Fruit fly (Drosophila melanogaster) whole organism, embryonic: ENCODE results near the gene Sry-alpha.

Experiments
- Asciz ChIP-seq: fragments of 200-800 bp; sonication (Bioruptor generic); optimal IDR thresholded peaks from 2 replicates; lab custom pipeline; 2017; ENCODE audit warnings: missing biosample characterization, mild to moderate bottlenecking, missing genetic modification characterization, missing genetic modification reagents
- BtbVII ChIP-seq: fragments of 200-800 bp; sonication (Bioruptor generic); optimal IDR thresholded peaks from 3 replicates; lab custom pipeline; 2017; ENCODE audit warnings: missing biosample characterization, mild to moderate bottlenecking, missing genetic modification characterization
- CG10209 ChIP-seq: fragments of 200-800 bp; sonication (Bioruptor generic); optimal IDR thresholded peaks from 3 replicates; lab custom pipeline; 2017; ENCODE audit warnings: missing biosample characterization, mild to moderate bottlenecking, missing genetic modification characterization, missing genetic modification reagents
- CG10366 ChIP-seq: fragments of 200-800 bp; sonication (Bioruptor generic); IDR thresholded peaks from 2 replicates; pipeline ENCODE4 v1.3.6; 2022; ENCODE audit warnings: missing biosample characterization, missing genetic modification characterization
- CG10565 ChIP-seq: fragments of 200-800 bp; sonication (Bioruptor generic); optimal IDR thresholded peaks from 3 replicates; lab custom pipeline; 2016; ENCODE audit warnings: missing biosample characterization, mild to moderate bottlenecking, missing genetic modification characterization
- CG11723 ChIP-seq: fragments of 200-800 bp; sonication (Bioruptor generic); optimal IDR thresholded peaks from 2 replicates; lab custom pipeline; 2017; ENCODE audit warnings: missing biosample characterization, mild to moderate bottlenecking, missing genetic modification characterization
- CG17829 ChIP-seq: fragments of 200-800 bp; optimal IDR thresholded peaks from 2 replicates; lab custom pipeline; 2019; ENCODE audit warnings: missing biosample characterization, mild to moderate bottlenecking, missing genetic modification characterization, moderate library complexity
- CG18764 ChIP-seq: fragments of 200-800 bp; sonication (Bioruptor generic); optimal IDR thresholded peaks from 3 replicates; lab custom pipeline; 2016; ENCODE audit warnings: missing biosample characterization, missing genetic modification characterization
- CG32767 ChIP-seq: fragments of 200-800 bp; sonication (Bioruptor generic); IDR thresholded peaks from 2 replicates; pipeline ENCODE4 v1.3.6; 2022; ENCODE audit warnings: missing biosample characterization, missing genetic modification characterization
- CG6654 ChIP-seq: fragments of 200-800 bp; sonication (Bioruptor generic); optimal IDR thresholded peaks from 2 replicates; lab custom pipeline; 2017; ENCODE audit warnings: missing biosample characterization, mild to moderate bottlenecking, missing genetic modification characterization
- CG6791 ChIP-seq: fragments of 200-800 bp; sonication (Bioruptor generic); IDR thresholded peaks from 3 replicates; pipeline ENCODE4 v1.3.6; 2022; ENCODE audit warnings: missing biosample characterization, missing genetic modification characterization; ENCODE audit not compliant: partially characterized antibody
- CG7271 ChIP-seq: fragments of 200-800 bp; sonication (Bioruptor generic); optimal IDR thresholded peaks from 2 replicates; lab custom pipeline; 2018; ENCODE audit warnings: missing biosample characterization, mild to moderate bottlenecking, missing genetic modification characterization, moderate library complexity
- CG7357 ChIP-seq: fragments of 200-800 bp; sonication (Bioruptor generic); IDR thresholded peaks from 3 replicates; pipeline ENCODE4 v1.3.6; 2022; ENCODE audit warnings: missing biosample characterization, missing genetic modification characterization
- CG7745 ChIP-seq: fragments of 200-800 bp; sonication (Bioruptor generic); optimal IDR thresholded peaks from 2 replicates; lab custom pipeline; 2018; ENCODE audit warnings: missing biosample characterization, mild to moderate bottlenecking, missing genetic modification characterization, moderate library complexity
- CG8388 ChIP-seq: fragments of 200-800 bp; sonication (Bioruptor generic); optimal IDR thresholded peaks from 2 replicates; lab custom pipeline; 2019; ENCODE audit warnings: missing biosample characterization, mild to moderate bottlenecking, missing genetic modification characterization, moderate library complexity
- D ChIP-seq, 2 experiments: fragments of 200-800 bp in 1 of 2; fragments of >200 bp in 1 of 2; sonication (Bioruptor generic) in 1 of 2; optimal IDR thresholded peaks; 2 replicates in 1 of 2; 3 replicates in 1 of 2; lab custom pipeline; 2017; ENCODE audit warnings: mild to moderate bottlenecking in 1 of 2, missing biosample characterization in 1 of 2, missing genetic modification characterization in 1 of 2, missing genetic modification reagents in 1 of 2
- Doc3 ChIP-seq: fragments of 200-800 bp; sonication (Bioruptor generic); IDR thresholded peaks from 3 replicates; pipeline ENCODE4 v1.3.6; 2022; ENCODE audit warnings: missing biosample characterization, missing genetic modification characterization; ENCODE audit not compliant: partially characterized antibody
- Dp ChIP-seq: fragments of 200-800 bp; sonication (Bioruptor generic); optimal IDR thresholded peaks from 2 replicates; lab custom pipeline; 2018; ENCODE audit warnings: missing biosample characterization, mild to moderate bottlenecking, missing genetic modification characterization, moderate library complexity
- Drgx ChIP-seq: fragments of 200-800 bp; sonication (Bioruptor generic); IDR thresholded peaks from 2 replicates; pipeline ENCODE4 v1.3.6; 2022; ENCODE audit warnings: missing biosample characterization, missing genetic modification characterization
- Ets65A ChIP-seq: fragments of 200-800 bp; sonication (Bioruptor generic); peaks from one replicate; lab custom pipeline; 2016; ENCODE audit warnings: missing biosample characterization, missing genetic modification characterization
- Fer1 ChIP-seq: fragments of 200-800 bp; sonication (Bioruptor generic); optimal IDR thresholded peaks from 2 replicates; lab custom pipeline; 2017; ENCODE audit warnings: missing biosample characterization, mild to moderate bottlenecking, missing genetic modification characterization
- Fer2 ChIP-seq: fragments of 200-800 bp; sonication (Bioruptor generic); optimal IDR thresholded peaks from 2 replicates; lab custom pipeline; 2018; ENCODE audit warnings: missing biosample characterization, mild to moderate bottlenecking, missing genetic modification characterization, moderate library complexity
- GATAe ChIP-seq: fragments of 200-800 bp; sonication (Bioruptor generic); conservative IDR thresholded peaks from 2 replicates; pipeline ENCODE4 v1.3.6; 2022; ENCODE audit warnings: missing biosample characterization, missing genetic modification characterization
- HLH3B ChIP-seq: fragments of 200-800 bp; sonication (Bioruptor generic); IDR thresholded peaks from 2 replicates; pipeline ENCODE4 v1.3.6; 2022; ENCODE audit warnings: missing biosample characterization, missing genetic modification characterization
- Hr51 ChIP-seq, 2 experiments: fragments of 200-800 bp; sonication (Bioruptor generic); optimal IDR thresholded peaks; 2 replicates in 1 of 2; 3 replicates in 1 of 2; lab custom pipeline; 2016 to 2018; ENCODE audit warnings: missing biosample characterization in 2 of 2, missing genetic modification characterization in 2 of 2, mild to moderate bottlenecking in 1 of 2, moderate library complexity in 1 of 2
- Max ChIP-seq: fragments of 200-800 bp; sonication (Bioruptor generic); optimal IDR thresholded peaks from 2 replicates; lab custom pipeline; 2016; ENCODE audit warnings: missing biosample characterization, mild to moderate bottlenecking, missing genetic modification characterization
- Myb ChIP-seq: fragments of 200-800 bp; sonication (Bioruptor generic); optimal IDR thresholded peaks from 2 replicates; lab custom pipeline; 2016; ENCODE audit warnings: missing biosample characterization, missing genetic modification characterization
- NC2α ChIP-seq: fragments of 200-800 bp; sonication (Bioruptor generic); optimal IDR thresholded peaks from 2 replicates; lab custom pipeline; 2016; ENCODE audit warnings: missing biosample characterization, missing genetic modification characterization
- Opbp ChIP-seq: fragments of 200-800 bp; sonication (Bioruptor generic); IDR thresholded peaks from 3 replicates; pipeline ENCODE4 v1.3.6; 2022; ENCODE audit warnings: missing biosample characterization, missing genetic modification characterization; ENCODE audit not compliant: partially characterized antibody
- Sox100B ChIP-seq: fragments of 200-800 bp; sonication (Bioruptor generic); optimal IDR thresholded peaks from 3 replicates; lab custom pipeline; 2018; ENCODE audit warnings: missing biosample characterization, mild to moderate bottlenecking, missing genetic modification characterization
- ab ChIP-seq: fragments of 200-800 bp; sonication (Bioruptor generic); optimal IDR thresholded peaks from 2 replicates; lab custom pipeline; 2016; ENCODE audit warnings: missing biosample characterization, missing genetic modification characterization
- ash1 ChIP-seq: fragments of 200-800 bp; sonication (Bioruptor generic); optimal IDR thresholded peaks from 2 replicates; lab custom pipeline; 2018; ENCODE audit warnings: missing biosample characterization, mild to moderate bottlenecking, missing genetic modification characterization
- br ChIP-seq: fragments of >200 bp; optimal IDR thresholded peaks from 2 replicates; lab custom pipeline; 2017
- danr ChIP-seq: fragments of 200-800 bp; sonication (Bioruptor generic); IDR thresholded peaks from 2 replicates; pipeline ENCODE4 v1.3.6; 2022; ENCODE audit warnings: missing biosample characterization, missing genetic modification characterization
- dmrt11E ChIP-seq: fragments of 200-800 bp; sonication (Bioruptor generic); optimal IDR thresholded peaks from 3 replicates; lab custom pipeline; 2018; ENCODE audit warnings: missing biosample characterization, mild to moderate bottlenecking, missing genetic modification characterization, moderate library complexity
- dmrt99B ChIP-seq: fragments of 200-800 bp; sonication (Bioruptor generic); optimal IDR thresholded peaks from 2 replicates; lab custom pipeline; 2018; ENCODE audit warnings: missing biosample characterization, mild to moderate bottlenecking, missing genetic modification characterization, moderate library complexity
- eve ChIP-seq, 2 experiments: fragments of >200 bp; optimal IDR thresholded peaks; 2 replicates each; lab custom pipeline; 2017; ENCODE audit warnings: missing biosample characterization in 2 of 2, missing genetic modification characterization in 2 of 2
- exex ChIP-seq: fragments of 200-800 bp; sonication (Bioruptor generic); optimal IDR thresholded peaks from 4 replicates; lab custom pipeline; 2018; ENCODE audit warnings: missing biosample characterization, mild to moderate bottlenecking, missing genetic modification characterization, moderate library complexity
- ham ChIP-seq: fragments of 200-800 bp; sonication (Bioruptor generic); IDR thresholded peaks from 2 replicates; pipeline ENCODE4 v1.3.6; 2022; ENCODE audit warnings: missing biosample characterization, missing genetic modification characterization
- hth ChIP-seq: fragments of >200 bp; optimal IDR thresholded peaks from 2 replicates; lab custom pipeline; 2017; ENCODE audit warnings: inconsistent platforms
- mirr ChIP-seq: fragments of 200-800 bp; sonication (Bioruptor generic); optimal IDR thresholded peaks from 3 replicates; lab custom pipeline; 2018; ENCODE audit warnings: missing biosample characterization, mild to moderate bottlenecking, missing genetic modification characterization
- otp ChIP-seq: fragments of 200-800 bp; sonication (Bioruptor generic); IDR thresholded peaks from 3 replicates; pipeline ENCODE4, ENCODE4 v1.3.6; 2022; ENCODE audit warnings: missing biosample characterization, missing genetic modification characterization
- psq ChIP-seq: fragments of 200-800 bp; sonication (Bioruptor generic); optimal IDR thresholded peaks from 2 replicates; lab custom pipeline; 2017; ENCODE audit warnings: missing biosample characterization, missing genetic modification characterization
- row ChIP-seq: fragments of 200-800 bp; sonication (Bioruptor generic); IDR thresholded peaks from 3 replicates; pipeline ENCODE4 v1.3.6; 2022; ENCODE audit warnings: missing biosample characterization, missing genetic modification characterization
- salm ChIP-seq: fragments of 200-800 bp; sonication (Bioruptor generic); optimal IDR thresholded peaks from 2 replicates; lab custom pipeline; 2018; ENCODE audit warnings: missing biosample characterization, mild to moderate bottlenecking, missing genetic modification characterization
- sob ChIP-seq: fragments of 200-800 bp; sonication (Bioruptor generic); IDR thresholded peaks from 2 replicates; pipeline ENCODE4 v1.3.6; 2022; ENCODE audit warnings: missing biosample characterization, missing genetic modification characterization
- trh ChIP-seq: fragments of 200-800 bp; sonication (Bioruptor generic); optimal IDR thresholded peaks from 2 replicates; lab custom pipeline; 2016; ENCODE audit warnings: missing biosample characterization, missing genetic modification characterization
- tx ChIP-seq: fragments of 200-800 bp; sonication (Bioruptor generic); optimal IDR thresholded peaks from 2 replicates; lab custom pipeline; 2016; ENCODE audit warnings: missing biosample characterization, missing genetic modification characterization
- vfl ChIP-seq: fragments of 200-800 bp; sonication (Bioruptor generic); optimal IDR thresholded peaks from 2 replicates; lab custom pipeline; 2016; ENCODE audit warnings: missing biosample characterization, missing genetic modification characterization
- wek ChIP-seq: fragments of 200-800 bp; sonication (Bioruptor generic); optimal IDR thresholded peaks from 3 replicates; lab custom pipeline; 2018; ENCODE audit warnings: missing biosample characterization, mild to moderate bottlenecking, missing genetic modification characterization, moderate library complexity
- zf30C ChIP-seq: fragments of 200-800 bp; sonication (Bioruptor generic); optimal IDR thresholded peaks from 3 replicates; lab custom pipeline; 2018; ENCODE audit warnings: missing biosample characterization, mild to moderate bottlenecking, missing genetic modification characterization

The Sry-alpha gene

dm6 chr3R:30021009-30021408, 18.5 kb upstream of the Sry-alpha start (continued):
- TF ChIP-seq salm (tag; lab: Kevin White, UChicago): no peak
- no peak for TF ChIP-seq Ets65A (GFP tag; lab: Kevin White, UChicago)
- no peak for TF ChIP-seq CG6791 (GFP tag; lab: Robert Waterston, UW)
- TF ChIP-seq hth (lab: Kevin White, UChicago): no peak
- peak; percentile 16; the same call in 1 of the 2 replicates for TF ChIP-seq CG10366
- TF ChIP-seq CG8388 (GFP tag; lab: Kevin White, UChicago): no peak
- no peak for TF ChIP-seq CG32767 (GFP tag; lab: Robert Waterston, UW)
- TF ChIP-seq psq: no peak
- TF ChIP-seq Doc3 (GFP tag; lab: Robert Waterston, UW): no peak
- TF ChIP-seq ash1: no peak
- TF ChIP-seq Sox100B (GFP tag; lab: Kevin White, UChicago): no peak
- no peak for TF ChIP-seq tx (GFP tag; lab: Kevin White, UChicago)
- no peak for TF ChIP-seq NC2α (GFP tag; lab: Kevin White, UChicago)
- no peak for TF ChIP-seq otp (GFP tag; lab: Robert Waterston, UW)
- no peak for TF ChIP-seq danr (GFP tag; lab: Robert Waterston, UW)
- TF ChIP-seq CG6654 (GFP tag; lab: Kevin White, UChicago): no peak
- TF ChIP-seq wek (GFP tag; lab: Kevin White, UChicago): no peak
- no peak for TF ChIP-seq br (lab: Kevin White, UChicago)
- peak; percentile 43 for TF ChIP-seq dmrt99B
- TF ChIP-seq BtbVII (GFP tag; lab: Kevin White, UChicago): no peak
- TF ChIP-seq sob: no peak
- TF ChIP-seq CG7271 (tag; lab: Kevin White, UChicago): no peak
- TF ChIP-seq mirr: no peak
- TF ChIP-seq Dp: no peak
- TF ChIP-seq Fer1 (GFP tag; lab: Kevin White, UChicago): no peak
- no peak for TF ChIP-seq GATAe (GFP tag; lab: Robert Waterston, UW)
- no peak for TF ChIP-seq CG10565 (GFP tag; lab: Kevin White, UChicago)
- no peak for TF ChIP-seq CG7357
- TF ChIP-seq dmrt11E (tag; lab: Kevin White, UChicago): peak; percentile 1
- no peak for TF ChIP-seq Asciz (GFP tag; lab: Kevin White, UChicago)
- peak; percentile 18 for TF ChIP-seq CG17829
- TF ChIP-seq ab (GFP tag; lab: Kevin White, UChicago): no peak
- TF ChIP-seq zf30C (GFP tag; lab: Kevin White, UChicago): peak; percentile 33
- no peak for TF ChIP-seq CG18764 (GFP tag; lab: Kevin White, UChicago)
- TF ChIP-seq Hr51 (GFP tag; optimal IDR thresholded peaks at IDR 0.05; lab: Kevin White, UChicago): peak in 1 of 2 experiments; percentile 50
- TF ChIP-seq Fer2 (tag; lab: Kevin White, UChicago): no peak
- no peak for TF ChIP-seq Max
- no peak for TF ChIP-seq CG7745 (tag; lab: Kevin White, UChicago)
- no peak for TF ChIP-seq CG10209 (GFP tag; lab: Kevin White, UChicago)
- peak; percentile 58 for TF ChIP-seq row (GFP tag; lab: Robert Waterston, UW)
- TF ChIP-seq Opbp (GFP tag; lab: Robert Waterston, UW): no peak
- TF ChIP-seq HLH3B (GFP tag; lab: Robert Waterston, UW): 0 out of 2 replicates have a peak, but pooled peaks have one; percentile 8
- TF ChIP-seq D (optimal IDR thresholded peaks at IDR 0.05; lab: Kevin White, UChicago): no peak
- peak; percentile 17 for TF ChIP-seq D (GFP tag; optimal IDR thresholded peaks at IDR 0.05; lab: Kevin White, UChicago)
- peak; percentile 65 for TF ChIP-seq Drgx (GFP tag; lab: Robert Waterston, UW)
- no peak for TF ChIP-seq Myb (GFP tag; lab: Kevin White, UChicago)
- no peak for TF ChIP-seq eve (GFP tag; optimal IDR thresholded peaks at IDR 0.05; lab: Kevin White, UChicago)
- TF ChIP-seq exex (tag; lab: Kevin White, UChicago): no peak
- no peak for TF ChIP-seq ham (GFP tag; lab: Robert Waterston, UW)
- no peak for TF ChIP-seq CG11723 (GFP tag; lab: Kevin White, UChicago)
- TF ChIP-seq vfl (GFP tag; lab: Kevin White, UChicago): no peak
- TF ChIP-seq trh (GFP tag; lab: Kevin White, UChicago): no peak
